Worm (Caenorhabditis elegans): ENCODE results near the gene C06E8.5.

The C06E8.5 gene

ce11 chrIII:7013764-7014163, 8.5 kb upstream of the C06E8.5 start:
- TF ChIP-seq ztf-1 (GFP tag; conservative IDR thresholded peaks at IDR 0.05): no peak
- TF ChIP-seq nhr-77 (tag; optimal IDR thresholded peaks at IDR 0.05): no peak

ce11 chrIII:7012060-7012459, 6.8 kb upstream of the C06E8.5 start:
- TF ChIP-seq lin-13 (GFP tag; optimal IDR thresholded peaks at IDR 0.05) (no peak), nhr-129 (tag; optimal IDR thresholded peaks at IDR 0.05) (no peak), ceh-16 (tag; optimal IDR thresholded peaks at IDR 0.05) (no peak), ceh-82 (tag; optimal IDR thresholded peaks at IDR 0.05) (no peak), Y55F3AM.14 (GFP tag; optimal IDR thresholded peaks at IDR 0.05) (no peak), alr-1 (tag; optimal IDR thresholded peaks at IDR 0.05) (no peak), dmd-4 (tag; optimal IDR thresholded peaks at IDR 0.05) (no peak), ama-1 (optimal IDR thresholded peaks at IDR 0.05) (no peak), nhr-21 (tag; optimal IDR thresholded peaks at IDR 0.05) (no peak), lin-11 (tag; optimal IDR thresholded peaks at IDR 0.05) (no peak), ztf-1 (GFP tag; conservative IDR thresholded peaks at IDR 0.05) (no peak), mbf-1 (tag; optimal IDR thresholded peaks at IDR 0.05) (no peak), nhr-25 (tag; optimal IDR thresholded peaks at IDR 0.05) (no peak), crh-2 (tag; optimal IDR thresholded peaks at IDR 0.05) (no peak), nhr-6 (tag; optimal IDR thresholded peaks at IDR 0.05) (no peak), unc-62 (GFP tag; optimal IDR thresholded peaks at IDR 0.05) (no peak), F13H6.1 (tag; optimal IDR thresholded peaks at IDR 0.05) (no peak), elt-1 (tag; optimal IDR thresholded peaks at IDR 0.05) (no peak)

ce11 chrIII:7008836-7009235, 3.6 kb upstream of the C06E8.5 start, which contains the start of gene lgc-38:
Gene lgc-38 (plus strand): TSS chrIII:7009136.
- TF ChIP-seq R02D3.7 (tag; optimal IDR thresholded peaks at IDR 0.05): no peak
- no peak for TF ChIP-seq ztf-11 (tag; optimal IDR thresholded peaks at IDR 0.05)
- no peak for TF ChIP-seq nhr-12 (tag; optimal IDR thresholded peaks at IDR 0.05)
- TF ChIP-seq mab-5 (tag; optimal IDR thresholded peaks at IDR 0.05): no peak
- TF ChIP-seq unc-62 (GFP tag; optimal IDR thresholded peaks at IDR 0.05): no peak
- TF ChIP-seq lin-13 (GFP tag; optimal IDR thresholded peaks at IDR 0.05): no peak
- no peak for TF ChIP-seq ama-1 (optimal IDR thresholded peaks at IDR 0.05)
- no peak for TF ChIP-seq nhr-129 (tag; optimal IDR thresholded peaks at IDR 0.05)
- no peak for TF ChIP-seq skn-1 (tag; optimal IDR thresholded peaks at IDR 0.05)
- TF ChIP-seq C34F6.9 (tag; optimal IDR thresholded peaks at IDR 0.05): no peak
- no peak for TF ChIP-seq unc-39 (tag; optimal IDR thresholded peaks at IDR 0.05)

ce11 chrIII:7002143-7002542, 3.1 kb downstream of the C06E8.5 start:
- TF ChIP-seq ceh-16 (tag; optimal IDR thresholded peaks at IDR 0.05) (no peak), mbf-1 (tag; optimal IDR thresholded peaks at IDR 0.05) (no peak), sem-4 (tag; optimal IDR thresholded peaks at IDR 0.05) (no peak), blmp-1 (tag; optimal IDR thresholded peaks at IDR 0.05; ENCODE audit: insufficient read depth) (no peak), mdl-1 (tag; optimal IDR thresholded peaks at IDR 0.05) (no peak), sma-3 (GFP tag; optimal IDR thresholded peaks at IDR 0.05) (no peak), unc-39 (tag; optimal IDR thresholded peaks at IDR 0.05) (no peak), R02D3.7 (tag; optimal IDR thresholded peaks at IDR 0.05) (no peak), snpc-4 (tag; optimal IDR thresholded peaks at IDR 0.05) (no peak)

- TF ChIP-seq mbf-1 (tag; optimal IDR thresholded peaks at IDR 0.05) (no peak), lsy-2 (tag; optimal IDR thresholded peaks at IDR 0.05) (no peak), unc-55 (GFP tag; optimal IDR thresholded peaks at IDR 0.05) (no peak), nhr-6 (tag; optimal IDR thresholded peaks at IDR 0.05) (no peak), aly-2 (tag; optimal IDR thresholded peaks at IDR 0.05) (no peak), skn-1 (tag; optimal IDR thresholded peaks at IDR 0.05) (no peak), nhr-129 (tag; optimal IDR thresholded peaks at IDR 0.05) (no peak), ztf-11 (tag; optimal IDR thresholded peaks at IDR 0.05) (no peak), nhr-25 (tag; optimal IDR thresholded peaks at IDR 0.05) (no peak), nhr-21 (tag; optimal IDR thresholded peaks at IDR 0.05) (peak; percentile 42), snpc-4 (tag; optimal IDR thresholded peaks at IDR 0.05) (no peak), elt-1 (tag; optimal IDR thresholded peaks at IDR 0.05) (no peak), mdl-1 (tag; optimal IDR thresholded peaks at IDR 0.05) (no peak), sma-9 (GFP tag; optimal IDR thresholded peaks at IDR 0.05) (peak; percentile 32), sma-9 (tag; optimal IDR thresholded peaks at IDR 0.05) (no peak), sem-4 (tag; optimal IDR thresholded peaks at IDR 0.05) (no peak)
Observed at ce11 chrIII:6993179-6993578, 12.1 kb downstream of the C06E8.5 start.
